Fruit fly (Drosophila melanogaster) whole organism, pupa: ENCODE measurements around the gene Trf4.

Source experiments
- CG15710 ChIP-seq: fragments of 200-800 bp; sonication (Bioruptor generic); optimal IDR thresholded peaks from 2 replicates; lab custom pipeline; 2018; ENCODE audit warnings: missing biosample characterization, mild to moderate bottlenecking, missing genetic modification characterization, moderate library complexity
- CG8301 ChIP-seq: fragments of 200-800 bp; sonication (Bioruptor generic); optimal IDR thresholded peaks from 2 replicates; lab custom pipeline; 2018; ENCODE audit warnings: missing biosample characterization, mild to moderate bottlenecking, missing genetic modification characterization

dm6 chr2L:2652746-2653145 is 12.1 kb upstream of the Trf4 start, which contains the start of gene Prosbeta4R1:
- TF ChIP-seq CG8301 (tag; lab: Kevin White, UChicago) (no peak), CG15710 (tag; lab: Kevin White, UChicago) (no peak)
